Fruit fly (Drosophila melanogaster): ENCODE results near the gene Alg13.

Alg13 gene

DNA sequence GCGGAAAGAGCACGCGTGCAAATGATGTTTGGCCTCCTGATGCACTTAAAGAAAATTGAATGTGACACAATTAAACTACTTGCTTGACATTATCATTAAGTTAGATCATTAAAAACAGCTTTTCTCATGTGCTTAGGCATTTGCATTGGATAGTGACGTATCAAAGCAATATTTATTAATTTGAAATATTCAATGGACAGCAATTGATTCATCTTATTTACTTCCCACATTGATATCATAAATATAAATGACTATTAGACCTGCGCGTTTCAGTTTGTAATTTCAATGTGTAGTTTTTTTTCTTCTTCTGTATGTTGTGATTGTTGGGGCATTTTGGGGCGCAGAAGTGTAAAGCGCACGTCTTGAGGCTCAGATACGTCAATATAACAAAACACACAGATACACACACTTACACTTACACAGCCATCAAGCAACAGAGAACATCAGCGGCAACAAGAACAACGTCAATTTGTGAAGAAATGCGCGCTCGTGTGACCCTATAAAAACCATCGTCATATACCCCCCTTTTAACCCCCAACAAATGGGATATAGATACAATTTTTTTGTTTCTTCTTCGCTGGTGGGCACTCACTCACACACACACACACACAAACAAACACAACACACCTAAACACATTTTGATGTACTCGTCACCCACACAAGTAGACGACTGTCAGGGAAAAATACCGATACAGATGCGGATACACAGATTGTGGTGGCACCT lies 49.3 kb downstream of the Alg13 start (continued):
- TF ChIP-seq CG7556 (GFP tag; optimal IDR thresholded peaks at IDR 0.05) (peak; percentile 83), sob (GFP tag; IDR thresholded peaks at IDR 0.05) (no peak), CG8359 (GFP tag; optimal IDR thresholded peaks at IDR 0.05; ENCODE audit: borderline replicate concordance) (peak; percentile 23), tap (tag; optimal IDR thresholded peaks at IDR 0.05) (peak; percentile 75), cg (GFP tag; optimal IDR thresholded peaks at IDR 0.05) (peak; percentile 93), Med (GFP tag) (peak; percentile 93), Gsc (GFP tag; IDR thresholded peaks at IDR 0.05) (no peak), Hr39 (optimal IDR thresholded peaks at IDR 0.05) (no peak), fu2 (GFP tag; optimal IDR thresholded peaks at IDR 0.05) (no peak), Ravus (GFP tag; IDR thresholded peaks at IDR 0.05) (no peak; the same call in 1 of the 2 replicates), CG13123 (GFP tag; optimal IDR thresholded peaks at IDR 0.05) (peak; percentile 27), jumu (GFP tag; optimal IDR thresholded peaks at IDR 0.05) (peak; percentile 31), CG12659 (GFP tag; optimal IDR thresholded peaks at IDR 0.05) (peak; percentile 71), CTCF (GFP tag; optimal IDR thresholded peaks at IDR 0.05) (no peak), E2f1 (GFP tag; IDR thresholded peaks at IDR 0.05) (peak; percentile 55; the same call in 1 of the 2 replicates), slp2 (GFP tag; optimal IDR thresholded peaks at IDR 0.05) (peak; percentile 37), vvl (GFP tag; IDR thresholded peaks at IDR 0.05) (peak; percentile 74), CG9817 (tag; optimal IDR thresholded peaks at IDR 0.05) (peak; percentile 55), dmrt11E (tag; optimal IDR thresholded peaks at IDR 0.05) (peak; percentile 73), CG17385 (GFP tag; optimal IDR thresholded peaks at IDR 0.05) (peak; percentile 55), hb (GFP tag; IDR thresholded peaks at IDR 0.05; ENCODE audit: partially characterized antibody) (no peak), unpg (GFP tag; optimal IDR thresholded peaks at IDR 0.05) (peak; percentile 82), ro (GFP tag; IDR thresholded peaks at IDR 0.05) (no peak), hkb (optimal IDR thresholded peaks at IDR 0.05) (no peak), hkb (GFP tag; IDR thresholded peaks at IDR 0.05) (peak; percentile 81), az2 (GFP tag; optimal IDR thresholded peaks at IDR 0.05) (peak; percentile 67), klu (GFP tag; IDR thresholded peaks at IDR 0.05) (0 out of 2 replicates have a peak, but pooled peaks have one; percentile 47), CG3995 (GFP tag; optimal IDR thresholded peaks at IDR 0.05) (no peak), Chrac-16 (GFP tag; optimal IDR thresholded peaks at IDR 0.05) (peak; percentile 53), CG11696 (GFP tag; IDR thresholded peaks at IDR 0.05) (no peak), CG4617 (GFP tag; optimal IDR thresholded peaks at IDR 0.05; ENCODE audit: borderline replicate concordance) (no peak), ci (GFP tag; IDR thresholded peaks at IDR 0.05) (peak; percentile 72; the same call in 1 of the 3 replicates), HLH3B (GFP tag; IDR thresholded peaks at IDR 0.05) (peak; percentile 73), CG15514 (GFP tag; optimal IDR thresholded peaks at IDR 0.05) (peak; percentile 47), BtbVII (GFP tag; optimal IDR thresholded peaks at IDR 0.05) (peak; percentile 48), lab (GFP tag; optimal IDR thresholded peaks at IDR 0.05) (peak; percentile 78), CG9727 (GFP tag; optimal IDR thresholded peaks at IDR 0.05) (peak; percentile 76), dysf (GFP tag; IDR thresholded peaks at IDR 0.05) (peak; percentile 77), croc (GFP tag; conservative IDR thresholded peaks at IDR 0.05) (peak; percentile 44; the same call in 2 of the 3 replicates), sisA (GFP tag; IDR thresholded peaks at IDR 0.05) (peak; percentile 71), Xrp1 (GFP tag; IDR thresholded peaks at IDR 0.05) (peak; percentile 82), schlank (tag; optimal IDR thresholded peaks at IDR 0.05) (no peak), Dp (GFP tag; optimal IDR thresholded peaks at IDR 0.05) (no peak), gsb-n (tag; optimal IDR thresholded peaks at IDR 0.05) (peak; percentile 71), Atf3 (GFP tag; optimal IDR thresholded peaks at IDR 0.05) (peak; percentile 32), sima (GFP tag; optimal IDR thresholded peaks at IDR 0.05) (no peak), CG12744 (GFP tag; optimal IDR thresholded peaks at IDR 0.05) (peak; percentile 20), C15 (GFP tag; IDR thresholded peaks at IDR 0.05) (no peak), CG17186 (GFP tag; optimal IDR thresholded peaks at IDR 0.05) (peak; percentile 27), odd (GFP tag; optimal IDR thresholded peaks at IDR 0.05) (peak; percentile 40), CG4282 (GFP tag; optimal IDR thresholded peaks at IDR 0.05) (no peak)
